Worm (Caenorhabditis elegans) whole organism, L3 larva: Measurements from ENCODE around the gene lias-1.

Source experiments
- R02D3.7 ChIP-seq: fragments of 150-350 bp; optimal IDR thresholded peaks from 2 replicates; lab custom pipeline; 2014; ENCODE audit warnings: missing biosample characterization, missing genetic modification characterization
- aly-2 ChIP-seq: fragments of 150-350 bp; optimal IDR thresholded peaks from 2 replicates; lab custom pipeline; 2014; ENCODE audit warnings: missing biosample characterization, missing genetic modification characterization
- ama-1 ChIP-seq: fragments of 150-350 bp; optimal IDR thresholded peaks from 2 replicates; lab custom pipeline; 2018
- ceh-16 ChIP-seq: sonication (generic microtip); optimal IDR thresholded peaks from 2 replicates; lab custom pipeline; 2017; ENCODE audit warnings: missing biosample characterization, missing genetic modification characterization
- ceh-28 ChIP-seq: fragments of 150-350 bp; optimal IDR thresholded peaks from 2 replicates; lab custom pipeline; 2014; ENCODE audit warnings: missing biosample characterization, missing genetic modification reagents, missing genetic modification characterization
- ceh-82 ChIP-seq: fragments of 150-350 bp; optimal IDR thresholded peaks from 2 replicates; lab custom pipeline; 2014; ENCODE audit warnings: missing biosample characterization, missing genetic modification characterization
- ceh-9 ChIP-seq: sonication (generic microtip); optimal IDR thresholded peaks from 2 replicates; lab custom pipeline; 2018; ENCODE audit warnings: missing biosample characterization, missing genetic modification characterization
- daf-12 ChIP-seq: fragments of 150-350 bp; optimal IDR thresholded peaks from 2 replicates; lab custom pipeline; 2014; ENCODE audit warnings: missing biosample characterization, missing genetic modification reagents, missing genetic modification characterization
- egl-27 ChIP-seq: sonication (generic microtip); optimal IDR thresholded peaks from 4 replicates; lab custom pipeline; 2017; ENCODE audit warnings: missing biosample characterization, missing genetic modification reagents, missing genetic modification characterization
- elt-1 ChIP-seq: fragments of 150-350 bp; optimal IDR thresholded peaks from 2 replicates; lab custom pipeline; 2014; ENCODE audit warnings: missing biosample characterization, missing genetic modification characterization
- elt-2 ChIP-seq: sonication (generic microtip); optimal IDR thresholded peaks from 2 replicates; lab custom pipeline; 2016; ENCODE audit warnings: missing genetic modification reagents, mild to moderate bottlenecking, missing genetic modification characterization, missing compliant biosample characterization
- elt-3 ChIP-seq, 3 experiments: fragments of 150-350 bp in 1 of 3; sonication (generic microtip) in 2 of 3; optimal IDR thresholded peaks; 2 replicates in 2 of 3; 4 replicates in 1 of 3; lab custom pipeline; 2014 to 2017; ENCODE audit warnings: missing biosample characterization in 3 of 3, missing genetic modification characterization in 3 of 3
- fkh-10 ChIP-seq: sonication (generic microtip); optimal IDR thresholded peaks from 2 replicates; lab custom pipeline; 2017; ENCODE audit warnings: missing biosample characterization, missing genetic modification reagents, missing genetic modification characterization
- fos-1 ChIP-seq: fragments of 150-350 bp; optimal IDR thresholded peaks from 2 replicates; lab custom pipeline; 2014; ENCODE audit warnings: missing biosample characterization, missing genetic modification characterization
- hmg-11 ChIP-seq: sonication (generic microtip); optimal IDR thresholded peaks from 2 replicates; lab custom pipeline; 2016; ENCODE audit warnings: missing genetic modification characterization, missing compliant biosample characterization
- jun-1 ChIP-seq: fragments of 150-350 bp; optimal IDR thresholded peaks from 2 replicates; lab custom pipeline; 2014; ENCODE audit warnings: missing biosample characterization, missing genetic modification reagents, missing genetic modification characterization
- lin-15B ChIP-seq: fragments of 150-350 bp; optimal IDR thresholded peaks from 2 replicates; lab custom pipeline; 2014; ENCODE audit warnings: missing biosample characterization, missing genetic modification characterization
- lin-39 ChIP-seq: fragments of 150-350 bp; optimal IDR thresholded peaks from 2 replicates; lab custom pipeline; 2018; ENCODE audit warnings: missing biosample characterization, missing genetic modification reagents, missing genetic modification characterization
- lsy-12 ChIP-seq: sonication (generic microtip); optimal IDR thresholded peaks from 2 replicates; lab custom pipeline; 2016; ENCODE audit warnings: mild to moderate bottlenecking, missing genetic modification characterization, missing compliant biosample characterization
- mdl-1 ChIP-seq: fragments of 150-350 bp; optimal IDR thresholded peaks from 2 replicates; lab custom pipeline; 2014; ENCODE audit warnings: missing biosample characterization, missing genetic modification characterization
- nfya-1 ChIP-seq: sonication (generic microtip); optimal IDR thresholded peaks from 2 replicates; lab custom pipeline; 2017; ENCODE audit warnings: missing genetic modification characterization, mild to moderate bottlenecking, missing compliant biosample characterization, antibody characterized with exemption, moderate library complexity; ENCODE audit not compliant: insufficient read depth
- nhr-11 ChIP-seq: fragments of 150-350 bp; optimal IDR thresholded peaks from 2 replicates; lab custom pipeline; 2014; ENCODE audit warnings: missing biosample characterization, missing genetic modification characterization
- nhr-12 ChIP-seq: fragments of 150-350 bp; optimal IDR thresholded peaks from 2 replicates; lab custom pipeline; 2014; ENCODE audit warnings: missing biosample characterization, missing genetic modification characterization
- nhr-23 ChIP-seq: fragments of 150-350 bp; optimal IDR thresholded peaks from 2 replicates; lab custom pipeline; 2014; ENCODE audit warnings: missing biosample characterization, missing genetic modification reagents, missing genetic modification characterization
- nhr-237 ChIP-seq: fragments of 150-350 bp; optimal IDR thresholded peaks from 2 replicates; lab custom pipeline; 2014; ENCODE audit warnings: missing biosample characterization, missing genetic modification characterization
- nhr-25 ChIP-seq: sonication (generic microtip); optimal IDR thresholded peaks from 2 replicates; lab custom pipeline; 2017; ENCODE audit warnings: missing biosample characterization, missing genetic modification characterization
- nhr-28 ChIP-seq: fragments of 150-350 bp; optimal IDR thresholded peaks from 2 replicates; lab custom pipeline; 2014; ENCODE audit warnings: missing biosample characterization, missing genetic modification characterization
- nhr-43 ChIP-seq: sonication (generic microtip); optimal IDR thresholded peaks from 2 replicates; lab custom pipeline; 2016; ENCODE audit warnings: mild to moderate bottlenecking, missing genetic modification characterization, missing compliant biosample characterization; ENCODE audit not compliant: poor library complexity, severe bottlenecking
- nhr-67 ChIP-seq: fragments of 150-350 bp; optimal IDR thresholded peaks from 2 replicates; lab custom pipeline; 2014; ENCODE audit warnings: missing biosample characterization, missing genetic modification characterization
- nhr-77 ChIP-seq: fragments of 150-350 bp; optimal IDR thresholded peaks from 2 replicates; lab custom pipeline; 2014; ENCODE audit warnings: missing biosample characterization, missing genetic modification characterization
- pqm-1 ChIP-seq: fragments of 150-350 bp; optimal IDR thresholded peaks from 2 replicates; lab custom pipeline; 2017; ENCODE audit warnings: missing biosample characterization, missing genetic modification characterization, inconsistent platforms
- sea-2 ChIP-seq: fragments of 150-350 bp; sonication (generic microtip); optimal IDR thresholded peaks from 4 replicates; lab custom pipeline; 2014; ENCODE audit warnings: missing biosample characterization, missing genetic modification reagents, missing genetic modification characterization
- tbx-2 ChIP-seq: sonication (generic microtip); optimal IDR thresholded peaks from 2 replicates; lab custom pipeline; 2016; ENCODE audit warnings: mild to moderate bottlenecking, missing genetic modification characterization, missing compliant biosample characterization
- unc-39 ChIP-seq: sonication (generic microtip); optimal IDR thresholded peaks from 4 replicates; lab custom pipeline; 2017; ENCODE audit warnings: missing biosample characterization, missing genetic modification characterization
- unc-62 ChIP-seq: fragments of 150-350 bp; sonication (generic microtip); optimal IDR thresholded peaks from 4 replicates; lab custom pipeline; 2014; ENCODE audit warnings: missing biosample characterization, missing genetic modification reagents, missing genetic modification characterization
- zag-1 ChIP-seq: fragments of 150-350 bp; optimal IDR thresholded peaks from 2 replicates; lab custom pipeline; 2014; ENCODE audit warnings: missing biosample characterization, missing genetic modification characterization
- ztf-11 ChIP-seq: fragments of 150-350 bp; optimal IDR thresholded peaks from 2 replicates; lab custom pipeline; 2014; ENCODE audit warnings: missing biosample characterization, missing genetic modification characterization
- ztf-4 ChIP-seq: fragments of 150-350 bp; optimal IDR thresholded peaks from 2 replicates; lab custom pipeline; 2014; ENCODE audit warnings: missing biosample characterization, missing genetic modification characterization

lias-1 gene

DNA sequence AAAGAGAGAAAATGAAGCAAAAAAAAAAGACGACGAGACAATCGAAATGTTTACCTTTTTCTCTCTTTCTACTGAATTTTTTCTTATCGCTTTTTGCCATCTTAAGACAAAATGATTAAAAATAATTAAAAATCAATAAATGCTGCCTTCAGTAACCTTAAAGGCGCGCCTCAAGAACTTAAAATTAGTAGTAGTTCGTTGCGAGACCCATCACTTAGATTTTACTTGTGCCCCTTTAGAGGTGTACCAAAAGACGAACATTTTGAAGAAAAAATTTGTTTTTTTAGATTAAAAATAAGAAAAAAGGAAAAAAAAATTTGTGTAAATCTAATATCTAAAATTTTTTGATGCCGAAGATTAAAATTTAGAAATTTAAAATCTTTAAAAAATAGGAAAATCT is 33.9 kb downstream of the lias-1 start:
- TF ChIP-seq elt-2 (tag; lab: Kevin White, UChicago) (peak; percentile 5), nfya-1 (tag; lab: Kevin White, UChicago) (no peak)
- TF ChIP-seq, all 47 proteins: peak for 1

ce11 chrIII:3470433-3470832 is 34.5 kb downstream of the lias-1 start:
- peak; percentile 14 for TF ChIP-seq ceh-28 (tag; lab: Kevin White, UChicago)
- peak; percentile 58 for TF ChIP-seq nhr-23 (tag; lab: Kevin White, UChicago)
- no peak for TF ChIP-seq ceh-82
- no peak for TF ChIP-seq pqm-1

- TF ChIP-seq lsy-12 (tag; lab: Kevin White, UChicago) = no peak
- TF ChIP-seq hmg-11 (tag; lab: Kevin White, UChicago) = peak; percentile 9
- TF ChIP-seq ceh-82 = no peak
- peak; percentile 2 for TF ChIP-seq ama-1
- no peak for TF ChIP-seq sea-2 (GFP tag; lab: Kevin White, UChicago)
- TF ChIP-seq lin-39 (tag; lab: Kevin White, UChicago) = no peak
- no peak for TF ChIP-seq aly-2 (tag; lab: Kevin White, UChicago)
- TF ChIP-seq mdl-1 (tag; lab: Kevin White, UChicago) = no peak
These were observed 35.3 kb downstream of the lias-1 start, which contains the start of gene smim-14 for ce11 chrIII:3469646-3470045. TSS of gene smim-14 (minus strand) at chrIII:3469746.

DNA sequence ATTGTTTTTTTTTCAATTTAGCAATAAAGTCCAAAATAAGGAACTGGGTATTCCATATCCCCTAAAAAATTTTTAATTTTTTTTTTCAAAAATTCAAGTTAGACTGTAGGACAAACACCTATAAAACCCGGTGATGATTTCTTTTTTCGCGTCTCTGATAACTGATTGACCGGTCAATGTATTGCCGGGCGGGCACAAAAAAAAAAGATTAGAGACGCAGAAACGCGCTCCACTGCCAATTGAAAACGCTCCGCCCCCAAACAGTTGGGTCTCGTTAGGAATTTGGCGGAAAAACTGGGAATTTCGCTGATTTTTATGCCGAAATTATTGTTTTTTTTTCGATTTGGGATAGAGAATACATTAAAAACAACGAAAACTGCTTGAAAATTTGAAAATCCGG is 36.5 kb downstream of the lias-1 start:
- TF ChIP-seq nhr-11 (no peak), ztf-4 (tag; lab: Kevin White, UChicago) (no peak), nhr-237 (tag; lab: Kevin White, UChicago) (no peak), nhr-77 (no peak), elt-3 (tag; optimal IDR thresholded peaks at IDR 0.05; lab: Kevin White, UChicago) (no peak), elt-2 (tag; lab: Kevin White, UChicago) (peak; percentile 52), lin-15B (tag; lab: Kevin White, UChicago) (peak; percentile 7), ztf-11 (tag; lab: Kevin White, UChicago) (no peak), nhr-25 (tag; lab: Kevin White, UChicago) (no peak)

ce11 chrIII:3467013-3467412 is 37.9 kb downstream of the lias-1 start:
- TF ChIP-seq lin-15B (tag; lab: Kevin White, UChicago) (no peak), fkh-10 (GFP tag; lab: Kevin White, UChicago) (no peak), ztf-11 (tag; lab: Kevin White, UChicago) (no peak), elt-1 (tag; lab: Kevin White, UChicago) (no peak), unc-39 (tag; lab: Kevin White, UChicago) (no peak), jun-1 (no peak), nfya-1 (tag; lab: Kevin White, UChicago) (peak; percentile 93), aly-2 (tag; lab: Kevin White, UChicago) (no peak)

- no peak for TF ChIP-seq mdl-1 (tag; lab: Kevin White, UChicago)
- no peak for TF ChIP-seq ceh-28 (tag; lab: Kevin White, UChicago)
- TF ChIP-seq ceh-82 = no peak
These were observed 43.5 kb downstream of the lias-1 start, which contains the start of gene pph-6 for ce11 chrIII:3461403-3461802. TSS of gene pph-6 (plus strand) at chrIII:3461703.

DNA sequence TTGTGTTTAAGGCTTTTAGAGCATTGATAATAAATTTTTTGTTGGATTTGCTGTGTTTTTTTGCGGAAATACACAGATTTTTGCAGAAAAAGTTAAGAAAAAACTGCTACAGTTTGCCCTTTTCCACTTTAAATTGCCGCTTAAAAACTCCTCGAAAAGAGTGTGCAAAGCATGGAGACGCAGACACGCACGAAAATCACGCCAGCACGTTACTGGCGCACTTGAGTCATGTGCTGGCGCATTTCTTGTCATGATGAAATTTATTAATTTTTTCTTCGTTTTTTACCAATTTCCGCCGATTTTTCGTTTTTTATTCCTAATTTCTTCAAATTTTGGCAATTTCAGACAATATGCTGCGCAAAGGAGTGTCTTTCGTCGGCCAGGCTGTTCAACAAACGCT is 44.8 kb downstream of the lias-1 start, which contains the start of gene C34C12.8:
Gene C34C12.8 (plus strand): TSS at position 346 of the 400 bp plus-strand sequence.
- TF ChIP-seq jun-1 = peak; percentile 93
- no peak for TF ChIP-seq elt-3 (tag; optimal IDR thresholded peaks at IDR 0.05; lab: Kevin White, UChicago)
- no peak for TF ChIP-seq ceh-16 (tag; lab: Kevin White, UChicago)
- TF ChIP-seq nhr-67 (tag; lab: Kevin White, UChicago) = no peak
- no peak for TF ChIP-seq sea-2 (GFP tag; lab: Kevin White, UChicago)
- peak; percentile 66 for TF ChIP-seq elt-2 (tag; lab: Kevin White, UChicago)
- no peak for TF ChIP-seq fos-1
- TF ChIP-seq aly-2 (tag; lab: Kevin White, UChicago) = no peak
- peak; percentile 80 for TF ChIP-seq lin-39 (tag; lab: Kevin White, UChicago)
- peak; percentile 95 for TF ChIP-seq nfya-1 (tag; lab: Kevin White, UChicago)
- TF ChIP-seq ceh-9 (tag; lab: Kevin White, UChicago) = no peak
- peak; percentile 62 for TF ChIP-seq ama-1
- TF ChIP-seq zag-1 (tag; lab: Kevin White, UChicago) = peak; percentile 37
- TF ChIP-seq tbx-2 (tag; lab: Kevin White, UChicago) = peak; percentile 93
- TF ChIP-seq nhr-43 (tag; lab: Kevin White, UChicago) = peak; percentile 94
- TF ChIP-seq nhr-12 (tag; lab: Kevin White, UChicago) = no peak
- peak; percentile 57 for TF ChIP-seq nhr-11
- TF ChIP-seq R02D3.7 (tag; lab: Kevin White, UChicago) = peak; percentile 89
- TF ChIP-seq egl-27 (tag; lab: Kevin White, UChicago) = peak; percentile 53
- peak; percentile 6 for TF ChIP-seq unc-62 (GFP tag; lab: Kevin White, UChicago)
- peak; percentile 28 for TF ChIP-seq ztf-4 (tag; lab: Kevin White, UChicago)
- peak; percentile 83 for TF ChIP-seq nhr-77
- TF ChIP-seq daf-12 (tag; lab: Kevin White, UChicago) = no peak
- peak; percentile 97 for TF ChIP-seq lin-15B (tag; lab: Kevin White, UChicago)
- TF ChIP-seq nhr-25 (tag; lab: Kevin White, UChicago) = peak; percentile 94
- peak; percentile 98 for TF ChIP-seq nhr-23 (tag; lab: Kevin White, UChicago)
- TF ChIP-seq nhr-237 (tag; lab: Kevin White, UChicago) = no peak
- TF ChIP-seq nhr-28 (tag; lab: Kevin White, UChicago) = no peak
- TF ChIP-seq fkh-10 (GFP tag; lab: Kevin White, UChicago) = peak; percentile 89
